Fruit fly (Drosophila melanogaster): ENCODE measurements around the gene ninaA.

DNA sequence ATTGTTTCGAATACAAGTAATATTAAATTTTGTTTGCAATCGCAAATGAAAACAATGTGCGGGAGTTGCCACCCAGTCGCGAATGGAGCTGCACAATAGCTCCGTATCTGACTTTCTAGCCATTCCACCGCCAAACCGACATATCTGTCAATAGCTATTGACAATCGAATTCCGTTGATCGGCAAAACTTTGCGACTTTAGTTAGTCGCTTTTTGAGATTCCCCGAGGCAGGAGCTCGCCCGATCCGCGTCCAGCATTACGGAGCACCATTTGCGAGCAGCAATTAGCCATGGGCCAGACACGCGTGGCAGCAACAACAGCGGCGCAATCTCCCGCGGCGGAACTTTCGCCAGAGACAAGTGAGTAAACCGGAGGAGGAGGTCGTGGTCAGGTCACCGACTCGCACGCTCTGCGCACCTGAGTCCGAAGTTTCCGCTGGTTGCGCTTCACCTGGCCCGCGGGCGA lies 24.4 kb upstream of the ninaA start, which contains the start of the genes CG4291 and kraken:
- TF ChIP-seq cic (GFP tag; optimal IDR thresholded peaks at IDR 0.05) (peak; percentile 53), kay (GFP tag; ENCODE audit: borderline replicate concordance) (no peak)

Measured in whole organism, adult.